Fruit fly (Drosophila melanogaster): Measurements from ENCODE around the gene CG16863.

CG16863 gene

dm6 chr2L:13811323-13811722, 20.6 kb downstream of the CG16863 start, which contains the start of the genes Adat1 and CG16865:
Gene Adat1 (minus strand): TSS chr2L:13811474.
Gene CG16865 (plus strand): TSS chr2L:13811522.
- no peak for TF ChIP-seq Ets21C (GFP tag; optimal IDR thresholded peaks at IDR 0.05)
- TF ChIP-seq fkh (GFP tag; optimal IDR thresholded peaks at IDR 0.05) = peak; percentile 100

- TF ChIP-seq Hr4 (GFP tag; optimal IDR thresholded peaks at IDR 0.05) (no peak), CG8319 (GFP tag; optimal IDR thresholded peaks at IDR 0.05) (no peak), CG32006 (GFP tag; optimal IDR thresholded peaks at IDR 0.05) (no peak), CG6163 (GFP tag; IDR thresholded peaks at IDR 0.05) (no peak), CG6808 (GFP tag; optimal IDR thresholded peaks at IDR 0.05) (no peak), acj6 (GFP tag; optimal IDR thresholded peaks at IDR 0.05) (no peak)
Observed at dm6 chr2L:13813156-13813555, 22.4 kb downstream of the CG16863 start, which contains the start of gene CG16888. Gene CG16888 (minus strand): TSS chr2L:13813256.

dm6 chr2L:13813604-13814178, 22.9 kb downstream of the CG16863 start, which contains the start of gene Sos:
Gene Sos (plus strand): TSS chr2L:13813816.
- no peak for TF ChIP-seq CG3919 (GFP tag; optimal IDR thresholded peaks at IDR 0.05)
- no peak for TF ChIP-seq CG3032 (tag; optimal IDR thresholded peaks at IDR 0.05)
- TF ChIP-seq svp (GFP tag) = no peak
- TF ChIP-seq Gug (GFP tag; IDR thresholded peaks at IDR 0.05) = no peak
- TF ChIP-seq Hr38 (GFP tag; optimal IDR thresholded peaks at IDR 0.05) = no peak
- no peak for TF ChIP-seq dac (GFP tag; optimal IDR thresholded peaks at IDR 0.05)
- TF ChIP-seq Met (GFP tag; optimal IDR thresholded peaks at IDR 0.05) = no peak
- no peak for TF ChIP-seq esn (GFP tag; optimal IDR thresholded peaks at IDR 0.05)
- TF ChIP-seq CG1621 (tag; optimal IDR thresholded peaks at IDR 0.05) = no peak
- no peak for TF ChIP-seq CG32006 (GFP tag; optimal IDR thresholded peaks at IDR 0.05)
- TF ChIP-seq lz (GFP tag; optimal IDR thresholded peaks at IDR 0.05) = no peak
- TF ChIP-seq Eip93F (GFP tag; optimal IDR thresholded peaks at IDR 0.05) = no peak
- no peak for TF ChIP-seq CG11762 (GFP tag; optimal IDR thresholded peaks at IDR 0.05; ENCODE audit: insufficient read depth)
- no peak for TF ChIP-seq OdsH (GFP tag; optimal IDR thresholded peaks at IDR 0.05)
- TF ChIP-seq fkh (GFP tag; optimal IDR thresholded peaks at IDR 0.05) = no peak
- no peak for TF ChIP-seq Hr39 (GFP tag; optimal IDR thresholded peaks at IDR 0.05)
- TF ChIP-seq CG6276 (GFP tag; optimal IDR thresholded peaks at IDR 0.05) = no peak
- no peak for TF ChIP-seq Eip78C (GFP tag)

DNA sequence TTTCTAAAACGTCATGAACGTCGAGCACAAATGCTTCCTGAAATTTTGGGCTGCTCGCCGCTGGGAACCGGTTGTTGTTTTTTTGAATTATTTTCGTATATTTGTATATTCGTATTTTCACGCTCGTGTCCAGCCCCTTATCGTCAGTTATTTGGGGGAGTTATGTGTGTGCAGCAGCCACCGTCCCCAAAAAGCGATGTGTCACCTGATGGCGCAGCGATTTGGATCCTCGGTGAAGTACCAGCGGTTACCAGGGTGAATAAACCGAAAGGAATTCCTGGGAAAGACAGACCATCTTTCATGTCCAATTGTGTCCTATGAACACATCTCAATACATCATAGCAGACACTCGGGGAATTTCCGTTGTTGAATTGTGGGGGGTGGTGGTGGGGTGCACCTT, 29.4 kb downstream of the CG16863 start:
- TF ChIP-seq Blimp-1 (GFP tag; optimal IDR thresholded peaks at IDR 0.05) (no peak), CG11294 (GFP tag; IDR thresholded peaks at IDR 0.05) (no peak), Sox15 (GFP tag; optimal IDR thresholded peaks at IDR 0.05) (no peak), dsx (GFP tag; optimal IDR thresholded peaks at IDR 0.05; ENCODE audit: poor library complexity, severe bottlenecking) (no peak), Eip93F (GFP tag; optimal IDR thresholded peaks at IDR 0.05) (no peak), esn (GFP tag; optimal IDR thresholded peaks at IDR 0.05) (no peak), dac (GFP tag; optimal IDR thresholded peaks at IDR 0.05) (no peak), CG6808 (GFP tag; optimal IDR thresholded peaks at IDR 0.05) (no peak), acj6 (GFP tag; optimal IDR thresholded peaks at IDR 0.05) (no peak), CG8319 (GFP tag; optimal IDR thresholded peaks at IDR 0.05) (no peak), Smox (GFP tag; optimal IDR thresholded peaks at IDR 0.05) (no peak), Sox102F (GFP tag; optimal IDR thresholded peaks at IDR 0.05) (no peak)

dm6 chr2L:13820948-13821347, 30.2 kb downstream of the CG16863 start, which contains the start of gene b:
Gene b (plus strand): TSS chr2L:13821248.
- no peak for TF ChIP-seq CG9139 (GFP tag; optimal IDR thresholded peaks at IDR 0.05)

DNA sequence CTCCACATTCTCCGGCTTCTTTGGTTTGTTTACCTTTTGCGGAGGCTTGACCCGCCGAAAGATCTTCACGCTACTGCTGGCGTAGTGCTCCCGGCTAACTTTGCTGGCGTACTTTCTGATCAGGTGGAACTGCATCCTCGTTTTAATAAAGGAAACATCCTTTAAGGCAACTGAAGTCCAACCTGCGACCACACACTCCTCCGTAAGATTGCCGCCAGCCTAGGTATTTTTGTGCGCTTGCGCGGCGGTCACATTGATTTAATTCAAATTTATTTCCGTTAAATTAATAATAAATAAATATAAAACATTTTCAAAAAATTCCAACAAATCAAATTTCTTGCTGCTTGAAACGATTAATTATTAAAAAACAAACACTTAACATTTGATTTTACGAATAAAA, 36.8 kb downstream of the CG16863 start, which contains the start of gene PolG1:
Gene PolG1 (minus strand): TSS at position 216 of the 400 bp plus-strand sequence.
- peak; percentile 77 for TF ChIP-seq CG1621 (tag; optimal IDR thresholded peaks at IDR 0.05)
- TF ChIP-seq CG10631 (GFP tag; optimal IDR thresholded peaks at IDR 0.05) = no peak
